Worm (Caenorhabditis elegans): ENCODE measurements around the gene nhr-132.

ce11 chrV:547980-548379 is 13.7 kb downstream of the nhr-132 start, which contains the start of gene C14C6.6:
- TF ChIP-seq tbx-9 (tag; optimal IDR thresholded peaks at IDR 0.05; ENCODE audit: borderline replicate concordance), result no peak
- no peak for TF ChIP-seq F49E8.2 (tag; optimal IDR thresholded peaks at IDR 0.05; ENCODE audit: insufficient read depth)

All from whole organism, young adult.